Fruit fly (Drosophila melanogaster) whole organism, embryonic: ENCODE results near the gene Sfxn2.

Experiments
- ATbp ChIP-seq: fragments of 200-800 bp; sonication (Bioruptor generic); optimal IDR thresholded peaks from 2 replicates; lab custom pipeline; 2017; ENCODE audit warnings: missing biosample characterization, mild to moderate bottlenecking, missing genetic modification characterization, missing genetic modification reagents
- BEAF-32 ChIP-seq: fragments of 200-800 bp; sonication (Bioruptor generic); optimal IDR thresholded peaks from 3 replicates; lab custom pipeline; 2017; ENCODE audit warnings: missing biosample characterization, missing genetic modification characterization, mild to moderate bottlenecking, moderate library complexity, missing genetic modification reagents
- Bdp1 ChIP-seq: fragments of 200-800 bp; sonication (Bioruptor generic); optimal IDR thresholded peaks from 3 replicates; lab custom pipeline; 2016; ENCODE audit warnings: missing biosample characterization, missing genetic modification characterization
- C15 ChIP-seq: fragments of 200-800 bp; sonication (Bioruptor generic); IDR thresholded peaks from 3 replicates; pipeline ENCODE4 v1.3.6; 2022; ENCODE audit warnings: missing biosample characterization, missing genetic modification characterization
- CG10147 ChIP-seq: fragments of 200-800 bp; sonication (Bioruptor generic); optimal IDR thresholded peaks from 2 replicates; lab custom pipeline; 2019; ENCODE audit warnings: missing biosample characterization, mild to moderate bottlenecking, missing genetic modification characterization, moderate library complexity
- CG10654 ChIP-seq: fragments of 200-800 bp; sonication (Bioruptor generic); optimal IDR thresholded peaks from 2 replicates; lab custom pipeline; 2016; ENCODE audit warnings: missing biosample characterization, missing genetic modification characterization
- CG12219 ChIP-seq: fragments of 200-800 bp; sonication (Bioruptor generic); optimal IDR thresholded peaks from 3 replicates; lab custom pipeline; 2018; ENCODE audit warnings: missing biosample characterization, mild to moderate bottlenecking, missing genetic modification characterization
- CG12299 ChIP-seq: fragments of 200-800 bp; sonication (Bioruptor generic); optimal IDR thresholded peaks from 2 replicates; lab custom pipeline; 2018; ENCODE audit warnings: missing biosample characterization, mild to moderate bottlenecking, missing genetic modification characterization
- CG14050 ChIP-seq: fragments of 200-800 bp; sonication (Bioruptor generic); IDR thresholded peaks from 3 replicates; pipeline ENCODE4 v1.3.6; 2022; ENCODE audit warnings: missing biosample characterization, missing genetic modification characterization
- CG15696 ChIP-seq: fragments of 200-800 bp; sonication (Bioruptor generic); optimal IDR thresholded peaks from 2 replicates; lab custom pipeline; 2019; ENCODE audit warnings: missing biosample characterization, mild to moderate bottlenecking, missing genetic modification characterization, moderate library complexity
- CG17361 ChIP-seq: fragments of 200-800 bp; sonication (Bioruptor generic); IDR thresholded peaks from 3 replicates; pipeline ENCODE4 v1.3.6; 2022; ENCODE audit warnings: missing biosample characterization, missing genetic modification characterization
- CG17568 ChIP-seq: fragments of 200-800 bp; sonication (Bioruptor generic); optimal IDR thresholded peaks from 2 replicates; lab custom pipeline; 2018; ENCODE audit warnings: missing biosample characterization, mild to moderate bottlenecking, missing genetic modification characterization, moderate library complexity
- CG18262 ChIP-seq: fragments of 200-800 bp; optimal IDR thresholded peaks from 3 replicates; lab custom pipeline; 2019; ENCODE audit warnings: missing biosample characterization, mild to moderate bottlenecking, missing genetic modification characterization, moderate library complexity
- CG2120 ChIP-seq: fragments of 200-800 bp; sonication (Bioruptor generic); optimal IDR thresholded peaks from 3 replicates; lab custom pipeline; 2016; ENCODE audit warnings: missing biosample characterization, missing genetic modification characterization
- CG31388 ChIP-seq: fragments of 200-800 bp; sonication (Bioruptor generic); optimal IDR thresholded peaks from 2 replicates; lab custom pipeline; 2016; ENCODE audit warnings: missing biosample characterization, missing genetic modification characterization
- CG4282 ChIP-seq: fragments of 200-800 bp; sonication (Bioruptor generic); optimal IDR thresholded peaks from 2 replicates; lab custom pipeline; 2016; ENCODE audit warnings: missing biosample characterization, missing genetic modification characterization
- CG7987 ChIP-seq: fragments of 200-800 bp; sonication (Bioruptor generic); optimal IDR thresholded peaks from 2 replicates; lab custom pipeline; 2018; ENCODE audit warnings: missing biosample characterization, mild to moderate bottlenecking, missing genetic modification characterization, moderate library complexity
- CG8290 ChIP-seq, 3 experiments: fragments of 200-800 bp; sonication (Bioruptor generic); optimal IDR thresholded peaks; 2 replicates each; lab custom pipeline; 2016 to 2019; ENCODE audit warnings: missing biosample characterization in 3 of 3, missing genetic modification characterization in 3 of 3, mild to moderate bottlenecking in 2 of 3, moderate library complexity in 1 of 3
- CG9437 ChIP-seq: fragments of 200-800 bp; sonication (Bioruptor generic); optimal IDR thresholded peaks from 2 replicates; lab custom pipeline; 2018; ENCODE audit warnings: missing biosample characterization, mild to moderate bottlenecking, missing genetic modification characterization
- CG9817 ChIP-seq: fragments of 200-800 bp; sonication (Bioruptor generic); optimal IDR thresholded peaks from 2 replicates; lab custom pipeline; 2018; ENCODE audit warnings: missing biosample characterization, mild to moderate bottlenecking, missing genetic modification characterization, moderate library complexity
- D ChIP-seq, 2 experiments: fragments of 200-800 bp in 1 of 2; fragments of >200 bp in 1 of 2; sonication (Bioruptor generic) in 1 of 2; optimal IDR thresholded peaks; 2 replicates in 1 of 2; 3 replicates in 1 of 2; lab custom pipeline; 2017; ENCODE audit warnings: mild to moderate bottlenecking in 1 of 2, missing biosample characterization in 1 of 2, missing genetic modification characterization in 1 of 2, missing genetic modification reagents in 1 of 2
- Doc3 ChIP-seq: fragments of 200-800 bp; sonication (Bioruptor generic); IDR thresholded peaks from 3 replicates; pipeline ENCODE4 v1.3.6; 2022; ENCODE audit warnings: missing biosample characterization, missing genetic modification characterization; ENCODE audit not compliant: partially characterized antibody
- H2.0 ChIP-seq: fragments of 200-800 bp; sonication (Bioruptor generic); IDR thresholded peaks from 2 replicates; pipeline ENCODE4 v1.3.6; 2022; ENCODE audit warnings: missing biosample characterization, missing genetic modification characterization
- Lhr ChIP-seq: fragments of 200-800 bp; sonication (Bioruptor generic); optimal IDR thresholded peaks from 3 replicates; lab custom pipeline; 2017; ENCODE audit warnings: mild to moderate bottlenecking, missing biosample characterization, missing genetic modification reagents, missing genetic modification characterization
- Med ChIP-seq: fragments of 200-800 bp; sonication (Bioruptor generic); peaks from one replicate; lab custom pipeline; 2016; ENCODE audit warnings: missing biosample characterization, missing genetic modification characterization, mild to moderate bottlenecking, inconsistent platforms, moderate library complexity
- Meics ChIP-seq: fragments of 200-800 bp; sonication (Bioruptor generic); optimal IDR thresholded peaks from 2 replicates; lab custom pipeline; 2017; ENCODE audit warnings: missing biosample characterization, mild to moderate bottlenecking, missing genetic modification characterization
- Ravus ChIP-seq: fragments of 200-800 bp; sonication (Bioruptor generic); IDR thresholded peaks from 2 replicates; pipeline ENCODE4 v1.3.6; 2022; ENCODE audit warnings: missing biosample characterization, missing genetic modification characterization
- Six4 ChIP-seq: fragments of 200-800 bp; sonication (Bioruptor generic); optimal IDR thresholded peaks from 2 replicates; lab custom pipeline; 2016; ENCODE audit warnings: missing biosample characterization, missing genetic modification characterization
- Spps ChIP-seq: fragments of 200-800 bp; sonication (Bioruptor generic); optimal IDR thresholded peaks from 2 replicates; lab custom pipeline; 2018; ENCODE audit warnings: missing biosample characterization, mild to moderate bottlenecking, missing genetic modification characterization
- Usf ChIP-seq: fragments of 200-800 bp; sonication (Bioruptor generic); optimal IDR thresholded peaks from 2 replicates; lab custom pipeline; 2017; ENCODE audit warnings: missing genotype, missing biosample characterization, missing genetic modification characterization
- ash1 ChIP-seq: fragments of 200-800 bp; sonication (Bioruptor generic); optimal IDR thresholded peaks from 2 replicates; lab custom pipeline; 2018; ENCODE audit warnings: missing biosample characterization, mild to moderate bottlenecking, missing genetic modification characterization
- bab2 ChIP-seq: fragments of 200-800 bp; sonication (Bioruptor generic); optimal IDR thresholded peaks from 2 replicates; lab custom pipeline; 2016; ENCODE audit warnings: missing biosample characterization, missing genetic modification characterization
- bigmax ChIP-seq: fragments of 200-800 bp; sonication (Bioruptor generic); optimal IDR thresholded peaks from 2 replicates; lab custom pipeline; 2018; ENCODE audit warnings: missing biosample characterization, mild to moderate bottlenecking, missing genetic modification characterization
- dati ChIP-seq: fragments of 200-800 bp; sonication (Bioruptor generic); IDR thresholded peaks from 2 replicates; pipeline ENCODE4 v1.3.6; 2022; ENCODE audit warnings: missing biosample characterization, missing genetic modification characterization
- gce ChIP-seq: fragments of 200-800 bp; sonication (Bioruptor generic); IDR thresholded peaks from 3 replicates; pipeline ENCODE4 v1.3.6; 2022; ENCODE audit warnings: missing biosample characterization, missing genetic modification characterization
- gsb-n ChIP-seq: fragments of 200-800 bp; sonication (Bioruptor generic); optimal IDR thresholded peaks from 3 replicates; lab custom pipeline; 2018; ENCODE audit warnings: missing biosample characterization, mild to moderate bottlenecking, missing genetic modification characterization
- jumu ChIP-seq: fragments of 200-800 bp; sonication (Bioruptor generic); optimal IDR thresholded peaks from 3 replicates; lab custom pipeline; 2016; ENCODE audit warnings: missing biosample characterization, missing genetic modification characterization
- kni ChIP-seq: fragments of 200-800 bp; sonication (Bioruptor generic); optimal IDR thresholded peaks from 3 replicates; lab custom pipeline; 2017; ENCODE audit warnings: mild to moderate bottlenecking, missing biosample characterization, missing genetic modification reagents, missing genetic modification characterization
- maf-S ChIP-seq: fragments of 200-800 bp; sonication (Bioruptor generic); optimal IDR thresholded peaks from 2 replicates; lab custom pipeline; 2016; ENCODE audit warnings: missing biosample characterization, missing genetic modification characterization
- nerfin-1 ChIP-seq: fragments of 200-800 bp; sonication (Bioruptor generic); optimal IDR thresholded peaks from 3 replicates; lab custom pipeline; 2019; ENCODE audit warnings: missing biosample characterization, mild to moderate bottlenecking, missing genetic modification characterization, moderate library complexity
- p53 ChIP-seq: fragments of 200-800 bp; sonication (Bioruptor generic); optimal IDR thresholded peaks from 2 replicates; lab custom pipeline; 2016; ENCODE audit warnings: missing biosample characterization, missing genetic modification characterization
- pfk ChIP-seq: fragments of 200-800 bp; sonication (Bioruptor generic); optimal IDR thresholded peaks from 2 replicates; lab custom pipeline; 2018; ENCODE audit warnings: missing biosample characterization, mild to moderate bottlenecking, missing genetic modification characterization, moderate library complexity
- phol ChIP-seq: fragments of 200-800 bp; sonication (Bioruptor generic); optimal IDR thresholded peaks from 3 replicates; lab custom pipeline; 2018; ENCODE audit warnings: missing biosample characterization, mild to moderate bottlenecking, missing genetic modification characterization, moderate library complexity
- row ChIP-seq: fragments of 200-800 bp; sonication (Bioruptor generic); IDR thresholded peaks from 3 replicates; pipeline ENCODE4 v1.3.6; 2022; ENCODE audit warnings: missing biosample characterization, missing genetic modification characterization
- sc ChIP-seq, 3 experiments: fragments of >200 bp in 2 of 3; fragments of 200-800 bp in 1 of 3; sonication (Bioruptor generic) in 1 of 3; optimal IDR thresholded peaks; 2 replicates in 2 of 3; 3 replicates in 1 of 3; lab custom pipeline; 2017; ENCODE audit warnings: mild to moderate bottlenecking in 1 of 3, missing biosample characterization in 1 of 3, missing genetic modification characterization in 1 of 3, missing genetic modification reagents in 1 of 3
- sens-2 ChIP-seq: fragments of 200-800 bp; sonication (Bioruptor generic); IDR thresholded peaks from 2 replicates; pipeline ENCODE4 v1.3.6; 2022; ENCODE audit warnings: missing biosample characterization, missing genetic modification characterization
- sna ChIP-seq: fragments of 200-800 bp; sonication (Bioruptor generic); IDR thresholded peaks from 2 replicates; pipeline ENCODE4 v1.3.6; 2022; ENCODE audit warnings: missing biosample characterization, missing genetic modification characterization; ENCODE audit not compliant: partially characterized antibody
- sqz ChIP-seq: fragments of 200-800 bp; sonication (Bioruptor generic); optimal IDR thresholded peaks from 3 replicates; lab custom pipeline; 2018; ENCODE audit warnings: missing biosample characterization, mild to moderate bottlenecking, missing genetic modification characterization
- unc-4 ChIP-seq: fragments of 200-800 bp; sonication (Bioruptor generic); IDR thresholded peaks from 2 replicates; pipeline ENCODE4 v1.3.6; 2022; ENCODE audit warnings: missing biosample characterization, missing genetic modification characterization; ENCODE audit not compliant: partially characterized antibody

Gene Sfxn2

DNA sequence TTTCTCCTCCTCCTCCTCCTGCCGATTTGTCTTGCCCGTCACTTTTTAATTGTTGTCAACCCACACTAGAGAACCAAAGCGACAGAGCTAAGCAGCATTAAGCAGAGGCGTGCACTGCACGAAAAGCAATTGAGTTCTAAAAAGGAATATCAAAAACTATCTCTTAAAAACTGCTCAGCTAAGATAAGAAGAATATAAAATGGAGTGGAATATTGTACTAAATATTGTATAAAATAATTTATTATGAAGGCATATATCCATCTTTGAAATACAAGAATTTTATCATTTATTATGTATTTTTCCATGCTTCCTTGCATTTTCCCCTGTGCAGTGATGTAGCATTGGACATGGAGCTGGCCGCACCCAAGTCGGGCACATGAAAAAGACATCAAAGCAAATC is 7.9 kb upstream of the Sfxn2 start (continued):
- TF ChIP-seq bab2 (GFP tag; lab: Kevin White, UChicago) (no peak), Ravus (no peak), dati (GFP tag; lab: Robert Waterston, UW) (no peak), sens-2 (GFP tag; lab: Robert Waterston, UW) (no peak), Bdp1 (GFP tag; lab: Kevin White, UChicago) (no peak), unc-4 (no peak), sna (GFP tag; lab: Robert Waterston, UW) (no peak), jumu (GFP tag; lab: Kevin White, UChicago) (no peak), sc (optimal IDR thresholded peaks at IDR 0.05; lab: Kevin White, UChicago) (no peak), sc (GFP tag; optimal IDR thresholded peaks at IDR 0.05; lab: Kevin White, UChicago) (no peak), p53 (GFP tag; lab: Kevin White, UChicago) (no peak), kni (GFP tag; lab: Kevin White, UChicago) (no peak), nerfin-1 (tag; lab: Kevin White, UChicago) (no peak), CG9817 (tag; lab: Kevin White, UChicago) (no peak), Six4 (GFP tag; lab: Kevin White, UChicago) (no peak), CG7987 (GFP tag; lab: Kevin White, UChicago) (no peak), CG4282 (no peak), CG17361 (GFP tag; lab: Robert Waterston, UW) (0 out of 3 replicates have a peak, but pooled peaks have one; percentile 25), CG12299 (no peak), C15 (GFP tag; lab: Robert Waterston, UW) (no peak), Usf (GFP tag; lab: Kevin White, UChicago) (no peak), row (peak; percentile 31; the same call in 1 of the 3 replicates), ash1 (GFP tag; lab: Kevin White, UChicago) (no peak), CG10147 (GFP tag; lab: Kevin White, UChicago) (no peak), Med (GFP tag; lab: Kevin White, UChicago) (no peak), CG2120 (GFP tag; lab: Kevin White, UChicago) (peak; percentile 2), CG9437 (GFP tag; lab: Kevin White, UChicago) (no peak), pfk (GFP tag; lab: Kevin White, UChicago) (no peak), CG8290 (GFP tag; optimal IDR thresholded peaks at IDR 0.05; lab: Kevin White, UChicago) (no peak), CG8290 (tag; optimal IDR thresholded peaks at IDR 0.05; lab: Kevin White, UChicago) (no peak), maf-S (GFP tag; lab: Kevin White, UChicago) (no peak), CG10654 (no peak), BEAF-32 (GFP tag; lab: Kevin White, UChicago) (no peak), phol (tag; lab: Kevin White, UChicago) (peak; percentile 3), H2.0 (GFP tag; lab: Robert Waterston, UW) (no peak)

DNA sequence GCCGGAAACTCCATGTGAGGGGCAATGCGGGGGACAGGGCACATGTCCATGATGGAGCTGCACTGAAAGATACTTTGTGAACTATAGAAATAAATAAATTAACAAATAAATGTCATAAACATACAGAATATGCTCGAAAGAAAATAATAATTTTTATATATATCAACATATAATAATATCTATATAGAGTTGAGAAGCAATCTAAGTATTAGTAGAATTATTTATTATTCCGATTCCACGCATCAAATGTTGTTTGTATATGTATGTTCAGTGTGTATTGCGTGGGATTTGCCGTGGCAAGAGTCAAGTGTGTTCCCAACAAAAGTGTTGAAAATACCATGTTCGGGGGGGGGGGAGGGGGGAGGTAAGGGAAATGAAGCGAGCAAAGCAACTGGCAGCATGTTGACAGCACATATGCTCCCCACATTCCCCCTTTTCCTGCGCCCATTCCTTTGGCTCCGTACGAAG is 6.1 kb upstream of the Sfxn2 start:
- no peak for TF ChIP-seq CG15696 (tag; lab: Kevin White, UChicago)
- TF ChIP-seq CG31388 (GFP tag; lab: Kevin White, UChicago), result no peak
- TF ChIP-seq sqz (GFP tag; lab: Kevin White, UChicago), result no peak
- TF ChIP-seq Doc3 (GFP tag; lab: Robert Waterston, UW), result no peak
- TF ChIP-seq gce (GFP tag; lab: Robert Waterston, UW), result no peak
- no peak for TF ChIP-seq pfk (GFP tag; lab: Kevin White, UChicago)
- no peak for TF ChIP-seq C15 (GFP tag; lab: Robert Waterston, UW)
- no peak for TF ChIP-seq unc-4
- TF ChIP-seq bigmax, result no peak
- TF ChIP-seq CG14050 (GFP tag; lab: Robert Waterston, UW), result no peak
- TF ChIP-seq Lhr, result no peak
- TF ChIP-seq Spps, result peak; percentile 17
- TF ChIP-seq CG12219 (GFP tag; lab: Kevin White, UChicago), result no peak
- no peak for TF ChIP-seq D (optimal IDR thresholded peaks at IDR 0.05; lab: Kevin White, UChicago)
- no peak for TF ChIP-seq D (GFP tag; optimal IDR thresholded peaks at IDR 0.05; lab: Kevin White, UChicago)
- peak; percentile 50 for TF ChIP-seq gsb-n (tag; lab: Kevin White, UChicago)
- no peak for TF ChIP-seq CG17568 (GFP tag; lab: Kevin White, UChicago)
- TF ChIP-seq Meics (GFP tag; lab: Kevin White, UChicago), result no peak
- TF ChIP-seq ATbp, result no peak
- TF ChIP-seq CG18262 (tag; lab: Kevin White, UChicago), result peak; percentile 77
